Fruit fly (Drosophila melanogaster) whole organism, embryonic: ENCODE data around the gene D12.

ENCODE experiments used
- Blimp-1 ChIP-seq: fragments of 200-800 bp; sonication (Bioruptor generic); optimal IDR thresholded peaks from 3 replicates; lab custom pipeline; 2018; ENCODE audit warnings: missing biosample characterization, missing genetic modification characterization, mild to moderate bottlenecking, moderate library complexity, missing genetic modification reagents
- BtbVII ChIP-seq: fragments of 200-800 bp; sonication (Bioruptor generic); optimal IDR thresholded peaks from 3 replicates; lab custom pipeline; 2017; ENCODE audit warnings: missing biosample characterization, mild to moderate bottlenecking, missing genetic modification characterization
- Bteb2 ChIP-seq: fragments of 200-800 bp; sonication (Bioruptor generic); optimal IDR thresholded peaks from 2 replicates; lab custom pipeline; 2016; ENCODE audit warnings: missing biosample characterization, missing genetic modification characterization
- CG11456 ChIP-seq: fragments of 200-800 bp; sonication (Bioruptor generic); IDR thresholded peaks from 3 replicates; pipeline ENCODE4 v1.3.6; 2022; ENCODE audit warnings: missing biosample characterization, missing genetic modification characterization
- CG11504 ChIP-seq: fragments of 200-800 bp; sonication (Bioruptor generic); optimal IDR thresholded peaks from 3 replicates; lab custom pipeline; 2019; ENCODE audit warnings: missing biosample characterization, mild to moderate bottlenecking, missing genetic modification characterization, moderate library complexity
- CG12155 ChIP-seq: fragments of 200-800 bp; sonication (Bioruptor generic); optimal IDR thresholded peaks from 3 replicates; lab custom pipeline; 2016; ENCODE audit warnings: missing biosample characterization, missing genetic modification characterization
- CG12391 ChIP-seq: fragments of 200-800 bp; sonication (Bioruptor generic); optimal IDR thresholded peaks from 3 replicates; lab custom pipeline; 2018; ENCODE audit warnings: missing biosample characterization, mild to moderate bottlenecking, missing genetic modification characterization, moderate library complexity
- CG14710 ChIP-seq: fragments of 200-800 bp; sonication (Bioruptor generic); optimal IDR thresholded peaks from 3 replicates; lab custom pipeline; 2019; ENCODE audit warnings: missing biosample characterization, mild to moderate bottlenecking, missing genetic modification characterization, moderate library complexity
- CG15479 ChIP-seq: fragments of 200-800 bp; sonication (Bioruptor generic); optimal IDR thresholded peaks from 3 replicates; lab custom pipeline; 2019; ENCODE audit warnings: missing biosample characterization, mild to moderate bottlenecking, missing genetic modification characterization, moderate library complexity
- CG15514 ChIP-seq: fragments of 200-800 bp; sonication (Bioruptor generic); optimal IDR thresholded peaks from 3 replicates; lab custom pipeline; 2017; ENCODE audit warnings: missing biosample characterization, missing genetic modification characterization, mild to moderate bottlenecking, moderate library complexity, missing genetic modification reagents
- CG15696 ChIP-seq: fragments of 200-800 bp; sonication (Bioruptor generic); optimal IDR thresholded peaks from 2 replicates; lab custom pipeline; 2019; ENCODE audit warnings: missing biosample characterization, mild to moderate bottlenecking, missing genetic modification characterization, moderate library complexity
- CG17359 ChIP-seq: fragments of 200-800 bp; sonication (Bioruptor generic); optimal IDR thresholded peaks from 3 replicates; lab custom pipeline; 2018; ENCODE audit warnings: missing biosample characterization, mild to moderate bottlenecking, missing genetic modification characterization, moderate library complexity
- CG18262 ChIP-seq: fragments of 200-800 bp; optimal IDR thresholded peaks from 3 replicates; lab custom pipeline; 2019; ENCODE audit warnings: missing biosample characterization, mild to moderate bottlenecking, missing genetic modification characterization, moderate library complexity
- CG18599 ChIP-seq: fragments of 200-800 bp; sonication (Bioruptor generic); optimal IDR thresholded peaks from 3 replicates; lab custom pipeline; 2017; ENCODE audit warnings: missing biosample characterization, missing genetic modification characterization, mild to moderate bottlenecking, moderate library complexity, missing genetic modification reagents
- CG2712 ChIP-seq: fragments of 200-800 bp; optimal IDR thresholded peaks from 3 replicates; lab custom pipeline; 2019; ENCODE audit warnings: missing biosample characterization, mild to moderate bottlenecking, missing genetic modification characterization, moderate library complexity
- CG31365 ChIP-seq: fragments of 200-800 bp; sonication (Bioruptor generic); optimal IDR thresholded peaks from 2 replicates; lab custom pipeline; 2018; ENCODE audit warnings: missing biosample characterization, mild to moderate bottlenecking, missing genetic modification characterization
- CG3407 ChIP-seq: fragments of 200-800 bp; sonication (Bioruptor generic); optimal IDR thresholded peaks from 2 replicates; lab custom pipeline; 2018; ENCODE audit warnings: missing biosample characterization, mild to moderate bottlenecking, missing genetic modification characterization
- CG4404 ChIP-seq: fragments of 200-800 bp; sonication (Bioruptor generic); IDR thresholded peaks from 2 replicates; pipeline ENCODE4 v1.3.6; 2022; ENCODE audit warnings: missing biosample characterization, missing genetic modification characterization
- CG6175 ChIP-seq: fragments of 200-800 bp; sonication (Bioruptor generic); IDR thresholded peaks from 3 replicates; pipeline ENCODE4 v1.3.6; 2022; ENCODE audit warnings: missing biosample characterization, missing genetic modification characterization
- CG6683 ChIP-seq: fragments of 200-800 bp; sonication (Bioruptor generic); optimal IDR thresholded peaks from 2 replicates; lab custom pipeline; 2017; ENCODE audit warnings: missing biosample characterization, mild to moderate bottlenecking, missing genetic modification characterization, missing genetic modification reagents
- CG6854 ChIP-seq: fragments of 200-800 bp; sonication (Bioruptor generic); optimal IDR thresholded peaks from 3 replicates; lab custom pipeline; 2017; ENCODE audit warnings: missing biosample characterization, mild to moderate bottlenecking, missing genetic modification characterization
- CG7839 ChIP-seq: fragments of 200-800 bp; sonication (Bioruptor generic); optimal IDR thresholded peaks from 3 replicates; lab custom pipeline; 2018; ENCODE audit warnings: missing biosample characterization, mild to moderate bottlenecking, missing genetic modification characterization, moderate library complexity
- CG8089 ChIP-seq: fragments of 200-800 bp; sonication (Bioruptor generic); optimal IDR thresholded peaks from 3 replicates; lab custom pipeline; 2016; ENCODE audit warnings: missing biosample characterization, missing genetic modification characterization
- CG9727 ChIP-seq: fragments of 200-800 bp; sonication (Bioruptor generic); optimal IDR thresholded peaks from 3 replicates; lab custom pipeline; 2017; ENCODE audit warnings: missing biosample characterization, mild to moderate bottlenecking, missing genetic modification characterization
- CG9817 ChIP-seq: fragments of 200-800 bp; sonication (Bioruptor generic); optimal IDR thresholded peaks from 2 replicates; lab custom pipeline; 2018; ENCODE audit warnings: missing biosample characterization, mild to moderate bottlenecking, missing genetic modification characterization, moderate library complexity
- D19B ChIP-seq: fragments of 200-800 bp; sonication (Bioruptor generic); optimal IDR thresholded peaks from 2 replicates; lab custom pipeline; 2017; ENCODE audit warnings: missing biosample characterization, mild to moderate bottlenecking, missing genetic modification characterization
- GATAe ChIP-seq: fragments of 200-800 bp; sonication (Bioruptor generic); conservative IDR thresholded peaks from 2 replicates; pipeline ENCODE4 v1.3.6; 2022; ENCODE audit warnings: missing biosample characterization, missing genetic modification characterization
- Max ChIP-seq: fragments of 200-800 bp; sonication (Bioruptor generic); optimal IDR thresholded peaks from 2 replicates; lab custom pipeline; 2016; ENCODE audit warnings: missing biosample characterization, mild to moderate bottlenecking, missing genetic modification characterization
- Meics ChIP-seq: fragments of 200-800 bp; sonication (Bioruptor generic); optimal IDR thresholded peaks from 2 replicates; lab custom pipeline; 2017; ENCODE audit warnings: missing biosample characterization, mild to moderate bottlenecking, missing genetic modification characterization
- NfI ChIP-seq: fragments of 200-800 bp; sonication (Bioruptor generic); optimal IDR thresholded peaks from 3 replicates; lab custom pipeline; 2018; ENCODE audit warnings: missing biosample characterization, mild to moderate bottlenecking, missing genetic modification characterization, moderate library complexity
- dysf ChIP-seq: fragments of 200-800 bp; sonication (Bioruptor generic); IDR thresholded peaks from 3 replicates; pipeline ENCODE4 v1.3.6; 2022; ENCODE audit warnings: missing biosample characterization, missing genetic modification characterization
- eve ChIP-seq, 2 experiments: fragments of >200 bp; optimal IDR thresholded peaks; 2 replicates each; lab custom pipeline; 2017; ENCODE audit warnings: missing biosample characterization in 2 of 2, missing genetic modification characterization in 2 of 2
- hkb ChIP-seq, 2 experiments: fragments of 200-800 bp in 1 of 2; fragments of >200 bp in 1 of 2; sonication (Bioruptor generic) in 1 of 2; IDR thresholded peaks in 1 of 2; optimal IDR thresholded peaks in 1 of 2; 2 replicates each; pipeline versions ENCODE4 v1.3.6 to Lab custom; 2017 to 2022; ENCODE audit warnings: missing biosample characterization in 1 of 2, missing genetic modification characterization in 1 of 2
- ind ChIP-seq: fragments of 200-800 bp; sonication (Bioruptor generic); optimal IDR thresholded peaks from 3 replicates; lab custom pipeline; 2016; ENCODE audit warnings: missing biosample characterization, missing genetic modification characterization
- jing ChIP-seq: fragments of 200-800 bp; sonication (Bioruptor generic); optimal IDR thresholded peaks from 2 replicates; lab custom pipeline; 2018; ENCODE audit warnings: missing biosample characterization, mild to moderate bottlenecking, missing genetic modification characterization
- kah ChIP-seq: fragments of 200-800 bp; sonication (Bioruptor generic); optimal IDR thresholded peaks from 2 replicates; lab custom pipeline; 2018; ENCODE audit warnings: missing biosample characterization, mild to moderate bottlenecking, missing genetic modification characterization
- org-1 ChIP-seq: fragments of 200-800 bp; sonication (Bioruptor generic); optimal IDR thresholded peaks from 2 replicates; lab custom pipeline; 2017; ENCODE audit warnings: missing biosample characterization, missing genetic modification characterization
- sc ChIP-seq, 3 experiments: fragments of >200 bp in 2 of 3; fragments of 200-800 bp in 1 of 3; sonication (Bioruptor generic) in 1 of 3; optimal IDR thresholded peaks; 2 replicates in 2 of 3; 3 replicates in 1 of 3; lab custom pipeline; 2017; ENCODE audit warnings: mild to moderate bottlenecking in 1 of 3, missing biosample characterization in 1 of 3, missing genetic modification characterization in 1 of 3, missing genetic modification reagents in 1 of 3
- slbo ChIP-seq: fragments of 200-800 bp; sonication (Bioruptor generic); IDR thresholded peaks from 2 replicates; pipeline ENCODE4 v1.3.6; 2022; ENCODE audit warnings: missing biosample characterization, missing genetic modification characterization
- so ChIP-seq: fragments of 200-800 bp; sonication (Bioruptor generic); IDR thresholded peaks from 3 replicates; pipeline ENCODE4 v1.3.6; 2022; ENCODE audit warnings: missing biosample characterization, missing genetic modification characterization
- tap ChIP-seq: fragments of 200-800 bp; optimal IDR thresholded peaks from 3 replicates; lab custom pipeline; 2019; ENCODE audit warnings: missing biosample characterization, mild to moderate bottlenecking, missing genetic modification characterization, moderate library complexity
- usp ChIP-seq: fragments of >200 bp; optimal IDR thresholded peaks from 2 replicates; lab custom pipeline; 2017; ENCODE audit warnings: missing biosample characterization, missing genetic modification characterization
- vvl ChIP-seq: fragments of 200-800 bp; sonication (Bioruptor generic); IDR thresholded peaks from 2 replicates; pipeline ENCODE4 v1.3.6; 2022; ENCODE audit warnings: missing biosample characterization, missing genetic modification characterization

D12 gene

dm6 chr2L:8463144-8464106, 26.3 kb upstream of the D12 start, which contains the start of gene Agpat2 (continued):
- TF ChIP-seq usp (GFP tag; lab: Kevin White, UChicago) (no peak), CG6683 (GFP tag; lab: Kevin White, UChicago) (peak; percentile 76), Meics (GFP tag; lab: Kevin White, UChicago) (peak; percentile 85), D19B (peak; percentile 66), Max (GFP tag; lab: Kevin White, UChicago) (peak; percentile 79), CG6854 (GFP tag; lab: Kevin White, UChicago) (peak; percentile 77)
- TF ChIP-seq, all 482 proteins: peak for 393

dm6 chr2L:8461782-8462453, 24.8 kb upstream of the D12 start:
- TF ChIP-seq CG15514 (peak; percentile 29), Meics (GFP tag; lab: Kevin White, UChicago) (peak; percentile 64), D19B (peak; percentile 11), GATAe (GFP tag; lab: Robert Waterston, UW) (peak; percentile 61), org-1 (peak; percentile 40), CG14710 (peak; percentile 2), CG9727 (GFP tag; lab: Kevin White, UChicago) (peak; percentile 17), so (GFP tag; lab: Robert Waterston, UW) (no peak), CG6175 (0 out of 3 replicates have a peak, but pooled peaks have one; percentile 34), CG11504 (tag; lab: Kevin White, UChicago) (peak; percentile 45), slbo (GFP tag; lab: Robert Waterston, UW) (no peak), Blimp-1 (peak; percentile 44), NfI (GFP tag; lab: Kevin White, UChicago) (peak; percentile 8), CG4404 (GFP tag; lab: Robert Waterston, UW) (no peak), ind (GFP tag; lab: Kevin White, UChicago) (peak; percentile 17), Bteb2 (GFP tag; lab: Kevin White, UChicago) (peak; percentile 24), CG17359 (tag; lab: Kevin White, UChicago) (peak; percentile 11), CG12155 (GFP tag; lab: Kevin White, UChicago) (peak; percentile 6), dysf (GFP tag; lab: Robert Waterston, UW) (peak; percentile 43; the same call in 1 of the 3 replicates), vvl (GFP tag; lab: Robert Waterston, UW) (peak; percentile 28; the same call in 1 of the 2 replicates), tap (tag; lab: Kevin White, UChicago) (no peak), CG18262 (tag; lab: Kevin White, UChicago) (peak; percentile 41), CG12391 (tag; lab: Kevin White, UChicago) (peak; percentile 47), CG18599 (GFP tag; lab: Kevin White, UChicago) (peak; percentile 42), BtbVII (peak; percentile 21), CG15696 (peak; percentile 0), CG9817 (tag; lab: Kevin White, UChicago) (peak; percentile 26), jing (GFP tag; lab: Kevin White, UChicago) (peak; percentile 9), hkb (optimal IDR thresholded peaks at IDR 0.05; lab: Kevin White, UChicago) (no peak), hkb (GFP tag; IDR thresholded peaks at IDR 0.05; lab: Robert Waterston, UW) (0 out of 2 replicates have a peak, but pooled peaks have one; percentile 44), CG3407 (GFP tag; lab: Kevin White, UChicago) (peak; percentile 15), kah (GFP tag; lab: Kevin White, UChicago) (no peak), CG31365 (tag; lab: Kevin White, UChicago) (no peak), CG2712 (tag; lab: Kevin White, UChicago) (peak; percentile 48), sc (optimal IDR thresholded peaks at IDR 0.05; lab: Kevin White, UChicago) (no peak), sc (GFP tag; optimal IDR thresholded peaks at IDR 0.05; lab: Kevin White, UChicago) (peak; percentile 28), CG8089 (GFP tag; lab: Kevin White, UChicago) (no peak), CG7839 (peak; percentile 47), CG11456 (peak; percentile 33; the same call in 1 of the 3 replicates), eve (GFP tag; optimal IDR thresholded peaks at IDR 0.05; lab: Kevin White, UChicago) (peak in 1 of 2 experiments; percentile 51), CG15479 (GFP tag; lab: Kevin White, UChicago) (no peak)
